Fruit fly (Drosophila melanogaster) whole organism, embryonic: ENCODE data around the gene CG3104.

Source experiments
- ATbp ChIP-seq: fragments of 200-800 bp; sonication (Bioruptor generic); optimal IDR thresholded peaks from 2 replicates; lab custom pipeline; 2017; ENCODE audit warnings: missing biosample characterization, mild to moderate bottlenecking, missing genetic modification characterization, missing genetic modification reagents
- Ada2b ChIP-seq: fragments of 200-800 bp; sonication (Bioruptor generic); IDR thresholded peaks from 2 replicates; pipeline ENCODE4 v1.3.6; 2022; ENCODE audit warnings: missing biosample characterization, missing genetic modification characterization
- Asciz ChIP-seq: fragments of 200-800 bp; sonication (Bioruptor generic); optimal IDR thresholded peaks from 2 replicates; lab custom pipeline; 2017; ENCODE audit warnings: missing biosample characterization, mild to moderate bottlenecking, missing genetic modification characterization, missing genetic modification reagents
- Atf-2 ChIP-seq: fragments of 200-800 bp; sonication (Bioruptor generic); optimal IDR thresholded peaks from 2 replicates; lab custom pipeline; 2016; ENCODE audit warnings: missing biosample characterization, missing genetic modification characterization
- CG10654 ChIP-seq: fragments of 200-800 bp; sonication (Bioruptor generic); optimal IDR thresholded peaks from 2 replicates; lab custom pipeline; 2016; ENCODE audit warnings: missing biosample characterization, missing genetic modification characterization
- CG11085 ChIP-seq: fragments of 200-800 bp; sonication (Bioruptor generic); IDR thresholded peaks from 2 replicates; pipeline ENCODE4 v1.3.6; 2022; ENCODE audit warnings: missing biosample characterization, missing genetic modification characterization
- CG12155 ChIP-seq: fragments of 200-800 bp; sonication (Bioruptor generic); optimal IDR thresholded peaks from 3 replicates; lab custom pipeline; 2016; ENCODE audit warnings: missing biosample characterization, missing genetic modification characterization
- CG12236 ChIP-seq: fragments of 200-800 bp; sonication (Bioruptor generic); optimal IDR thresholded peaks from 2 replicates; lab custom pipeline; 2016; ENCODE audit warnings: missing biosample characterization, missing genetic modification characterization
- CG13123 ChIP-seq: fragments of 200-800 bp; sonication (Bioruptor generic); optimal IDR thresholded peaks from 2 replicates; lab custom pipeline; 2016; ENCODE audit warnings: missing biosample characterization, missing genetic modification characterization
- CG15011 ChIP-seq: fragments of 200-800 bp; sonication (Bioruptor generic); optimal IDR thresholded peaks from 3 replicates; lab custom pipeline; 2018; ENCODE audit warnings: missing biosample characterization, mild to moderate bottlenecking, missing genetic modification characterization
- CG1602 ChIP-seq: fragments of 200-800 bp; sonication (Bioruptor generic); optimal IDR thresholded peaks from 3 replicates; lab custom pipeline; 2016; ENCODE audit warnings: missing biosample characterization, missing genetic modification characterization
- CG16815 ChIP-seq: fragments of 200-800 bp; sonication (Bioruptor generic); optimal IDR thresholded peaks from 3 replicates; lab custom pipeline; 2017; ENCODE audit warnings: missing biosample characterization, mild to moderate bottlenecking, missing genetic modification characterization
- CG17802 ChIP-seq: fragments of 200-800 bp; sonication (Bioruptor generic); optimal IDR thresholded peaks from 2 replicates; lab custom pipeline; 2018; ENCODE audit warnings: missing biosample characterization, mild to moderate bottlenecking, missing genetic modification characterization, moderate library complexity
- CG2129 ChIP-seq: fragments of 200-800 bp; sonication (Bioruptor generic); IDR thresholded peaks from 2 replicates; pipeline ENCODE4 v1.3.6; 2022; ENCODE audit warnings: missing biosample characterization, missing genetic modification characterization; ENCODE audit not compliant: partially characterized antibody
- CG30020 ChIP-seq: fragments of 200-800 bp; optimal IDR thresholded peaks from 2 replicates; lab custom pipeline; 2019; ENCODE audit warnings: missing biosample characterization, mild to moderate bottlenecking, missing genetic modification characterization, moderate library complexity
- CG6654 ChIP-seq: fragments of 200-800 bp; sonication (Bioruptor generic); optimal IDR thresholded peaks from 2 replicates; lab custom pipeline; 2017; ENCODE audit warnings: missing biosample characterization, mild to moderate bottlenecking, missing genetic modification characterization
- CG7963 ChIP-seq: fragments of 200-800 bp; sonication (Bioruptor generic); IDR thresholded peaks from 3 replicates; pipeline ENCODE4 v1.3.6; 2022; ENCODE audit warnings: missing biosample characterization, missing genetic modification characterization; ENCODE audit not compliant: partially characterized antibody
- CG9437 ChIP-seq: fragments of 200-800 bp; sonication (Bioruptor generic); optimal IDR thresholded peaks from 2 replicates; lab custom pipeline; 2018; ENCODE audit warnings: missing biosample characterization, mild to moderate bottlenecking, missing genetic modification characterization
- CG9727 ChIP-seq: fragments of 200-800 bp; sonication (Bioruptor generic); optimal IDR thresholded peaks from 3 replicates; lab custom pipeline; 2017; ENCODE audit warnings: missing biosample characterization, mild to moderate bottlenecking, missing genetic modification characterization
- CHES-1-like ChIP-seq: fragments of 200-800 bp; sonication (Bioruptor generic); optimal IDR thresholded peaks from 2 replicates; lab custom pipeline; 2016; ENCODE audit warnings: missing biosample characterization, missing genetic modification characterization
- CkIIα-i1 ChIP-seq: fragments of 200-800 bp; sonication (Bioruptor generic); IDR thresholded peaks from 2 replicates; pipeline ENCODE4 v1.3.6; 2022; ENCODE audit warnings: missing biosample characterization, missing genetic modification characterization
- Dfd ChIP-seq, 2 experiments: fragments of >200 bp; optimal IDR thresholded peaks; 2 replicates each; lab custom pipeline; 2017; ENCODE audit warnings: missing biosample characterization in 2 of 2, missing genetic modification characterization in 2 of 2
- Dll ChIP-seq: fragments of 200-800 bp; sonication (Bioruptor generic); IDR thresholded peaks from 4 replicates; pipeline ENCODE4 v1.3.6; 2022; ENCODE audit warnings: missing biosample characterization, missing genetic modification characterization; ENCODE audit not compliant: partially characterized antibody
- H15 ChIP-seq: fragments of 200-800 bp; sonication (Bioruptor generic); IDR thresholded peaks from 3 replicates; pipeline ENCODE4 v1.3.6; 2022; ENCODE audit warnings: missing biosample characterization, missing genetic modification characterization
- Hey ChIP-seq: fragments of 200-800 bp; sonication (Bioruptor generic); optimal IDR thresholded peaks from 3 replicates; lab custom pipeline; 2018; ENCODE audit warnings: missing biosample characterization, mild to moderate bottlenecking, missing genetic modification characterization
- Hr78 ChIP-seq, 2 experiments: fragments of 200-800 bp in 1 of 2; fragments of >200 bp in 1 of 2; sonication (Bioruptor generic) in 1 of 2; optimal IDR thresholded peaks; 2 replicates each; lab custom pipeline; 2017 to 2019; ENCODE audit warnings: missing biosample characterization in 2 of 2, missing genetic modification characterization in 2 of 2, mild to moderate bottlenecking in 1 of 2, moderate library complexity in 1 of 2
- NC2β ChIP-seq: fragments of 200-800 bp; sonication (Bioruptor generic); optimal IDR thresholded peaks from 2 replicates; lab custom pipeline; 2016; ENCODE audit warnings: missing biosample characterization, missing genetic modification characterization
- Opbp ChIP-seq: fragments of 200-800 bp; sonication (Bioruptor generic); IDR thresholded peaks from 3 replicates; pipeline ENCODE4 v1.3.6; 2022; ENCODE audit warnings: missing biosample characterization, missing genetic modification characterization; ENCODE audit not compliant: partially characterized antibody
- Rfx ChIP-seq: fragments of 200-800 bp; sonication (Bioruptor generic); IDR thresholded peaks from 2 replicates; pipeline ENCODE4 v1.3.6; 2022; ENCODE audit warnings: missing biosample characterization, missing genetic modification characterization
- Sox102F ChIP-seq: fragments of 200-800 bp; sonication (Bioruptor generic); optimal IDR thresholded peaks from 2 replicates; lab custom pipeline; 2018; ENCODE audit warnings: missing biosample characterization, mild to moderate bottlenecking, missing genetic modification characterization, moderate library complexity
- Ssrp ChIP-seq: fragments of 200-800 bp; sonication (Bioruptor generic); optimal IDR thresholded peaks from 2 replicates; lab custom pipeline; 2018; ENCODE audit warnings: missing biosample characterization, mild to moderate bottlenecking, missing genetic modification characterization, moderate library complexity
- ara ChIP-seq: fragments of 200-800 bp; sonication (Bioruptor generic); IDR thresholded peaks from 2 replicates; pipeline ENCODE4 v1.3.6; 2022; ENCODE audit warnings: missing biosample characterization, missing genetic modification characterization
- az2 ChIP-seq: fragments of 200-800 bp; sonication (Bioruptor generic); optimal IDR thresholded peaks from 3 replicates; lab custom pipeline; 2016; ENCODE audit warnings: missing biosample characterization, missing genetic modification characterization
- chn ChIP-seq: fragments of 200-800 bp; sonication (Bioruptor generic); optimal IDR thresholded peaks from 2 replicates; lab custom pipeline; 2016; ENCODE audit warnings: missing biosample characterization, missing genetic modification characterization
- danr ChIP-seq: fragments of 200-800 bp; sonication (Bioruptor generic); IDR thresholded peaks from 2 replicates; pipeline ENCODE4 v1.3.6; 2022; ENCODE audit warnings: missing biosample characterization, missing genetic modification characterization
- disco-r ChIP-seq: fragments of 200-800 bp; sonication (Bioruptor generic); optimal IDR thresholded peaks from 2 replicates; lab custom pipeline; 2016; ENCODE audit warnings: missing biosample characterization, missing genetic modification characterization
- dysf ChIP-seq: fragments of 200-800 bp; sonication (Bioruptor generic); IDR thresholded peaks from 3 replicates; pipeline ENCODE4 v1.3.6; 2022; ENCODE audit warnings: missing biosample characterization, missing genetic modification characterization
- fru ChIP-seq: fragments of >200 bp; optimal IDR thresholded peaks from 2 replicates; lab custom pipeline; 2017
- lilli ChIP-seq: fragments of 200-800 bp; sonication (Bioruptor generic); optimal IDR thresholded peaks from 3 replicates; lab custom pipeline; 2016; ENCODE audit warnings: missing biosample characterization, missing genetic modification characterization
- onecut ChIP-seq: fragments of 200-800 bp; sonication (Bioruptor generic); IDR thresholded peaks from 2 replicates; pipeline ENCODE4 v1.3.6; 2022; ENCODE audit warnings: missing biosample characterization, missing genetic modification characterization
- psq ChIP-seq: fragments of 200-800 bp; sonication (Bioruptor generic); optimal IDR thresholded peaks from 2 replicates; lab custom pipeline; 2017; ENCODE audit warnings: missing biosample characterization, missing genetic modification characterization
- stc ChIP-seq: fragments of 200-800 bp; sonication (Bioruptor generic); IDR thresholded peaks from 2 replicates; pipeline ENCODE4 v1.3.6; 2022; ENCODE audit warnings: missing biosample characterization, missing genetic modification characterization
- sug ChIP-seq: fragments of 200-800 bp; optimal IDR thresholded peaks from 2 replicates; lab custom pipeline; 2019; ENCODE audit warnings: missing biosample characterization, mild to moderate bottlenecking, missing genetic modification characterization, moderate library complexity
- tap ChIP-seq: fragments of 200-800 bp; optimal IDR thresholded peaks from 3 replicates; lab custom pipeline; 2019; ENCODE audit warnings: missing biosample characterization, mild to moderate bottlenecking, missing genetic modification characterization, moderate library complexity
- tup ChIP-seq: fragments of 200-800 bp; sonication (Bioruptor generic); optimal IDR thresholded peaks from 2 replicates; lab custom pipeline; 2016; ENCODE audit warnings: missing biosample characterization, mild to moderate bottlenecking, missing genetic modification characterization, moderate library complexity
- unpg ChIP-seq: fragments of 200-800 bp; sonication (Bioruptor generic); optimal IDR thresholded peaks from 3 replicates; lab custom pipeline; 2018; ENCODE audit warnings: missing biosample characterization, mild to moderate bottlenecking, missing genetic modification characterization, moderate library complexity
- wek ChIP-seq: fragments of 200-800 bp; sonication (Bioruptor generic); optimal IDR thresholded peaks from 3 replicates; lab custom pipeline; 2018; ENCODE audit warnings: missing biosample characterization, mild to moderate bottlenecking, missing genetic modification characterization, moderate library complexity
- zf30C ChIP-seq: fragments of 200-800 bp; sonication (Bioruptor generic); optimal IDR thresholded peaks from 3 replicates; lab custom pipeline; 2018; ENCODE audit warnings: missing biosample characterization, mild to moderate bottlenecking, missing genetic modification characterization
- zfh2 ChIP-seq: fragments of 200-800 bp; sonication (Bioruptor generic); optimal IDR thresholded peaks from 2 replicates; lab custom pipeline; 2016; ENCODE audit warnings: missing biosample characterization, missing genetic modification characterization

The CG3104 gene

DNA sequence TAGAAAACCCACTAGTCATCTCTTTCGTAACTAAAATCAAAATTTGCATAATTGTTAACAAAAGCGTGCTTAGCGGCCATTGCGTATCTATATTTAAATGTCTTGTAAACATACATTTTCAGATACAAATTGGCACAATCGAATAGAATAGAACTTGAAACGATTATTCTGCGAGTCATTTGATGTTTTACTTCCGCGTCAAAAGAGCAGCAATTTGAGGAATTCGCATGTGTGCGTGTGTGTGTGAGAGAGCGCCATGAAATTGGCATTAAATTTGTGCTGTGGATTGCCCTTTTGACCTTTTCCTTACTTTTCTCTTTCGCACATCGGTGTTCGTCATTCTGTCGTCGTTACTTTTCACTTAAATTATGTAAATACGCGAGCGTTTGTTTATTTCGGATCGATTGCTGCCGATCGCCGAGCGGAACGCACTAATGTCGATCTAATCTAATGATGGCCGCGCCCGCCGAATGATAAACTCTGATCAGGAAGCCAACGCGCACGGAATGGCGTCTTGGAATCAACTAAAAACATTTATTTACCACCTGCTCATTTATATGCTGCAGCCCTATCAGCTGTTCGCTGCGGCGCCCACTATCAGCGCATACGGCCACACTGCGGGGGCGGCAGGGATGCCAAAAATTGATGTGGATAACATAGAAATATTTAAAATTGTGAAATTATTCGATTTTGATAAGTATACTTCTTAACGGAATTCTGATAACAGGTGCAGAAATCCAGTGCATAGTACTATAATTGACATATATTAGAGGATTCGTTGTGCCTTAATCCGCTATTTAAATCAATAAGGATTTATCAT is 29.3 kb upstream of the CG3104 start (continued):
- TF ChIP-seq CkIIα-i1 (no peak), psq (GFP tag; lab: Kevin White, UChicago) (no peak), ATbp (GFP tag; lab: Kevin White, UChicago) (peak; percentile 14), Asciz (GFP tag; lab: Kevin White, UChicago) (no peak), CG17802 (tag; lab: Kevin White, UChicago) (peak; percentile 37), zf30C (GFP tag; lab: Kevin White, UChicago) (no peak), CG30020 (peak; percentile 32), danr (GFP tag; lab: Robert Waterston, UW) (no peak), zfh2 (GFP tag; lab: Kevin White, UChicago) (peak; percentile 11), Ssrp (tag; lab: Kevin White, UChicago) (no peak), Dll (GFP tag; lab: Robert Waterston, UW) (0 out of 4 replicates have a peak, but pooled peaks have one; percentile 31), az2 (no peak), Hr78 (GFP tag; optimal IDR thresholded peaks at IDR 0.05; lab: Kevin White, UChicago) (peak in 1 of 2 experiments; percentile 98), unpg (GFP tag; lab: Kevin White, UChicago) (no peak), CG12155 (no peak), CG12236 (no peak), Opbp (GFP tag; lab: Robert Waterston, UW) (peak; percentile 71), Rfx (GFP tag; lab: Robert Waterston, UW) (peak; percentile 79), CG7963 (no peak), chn (peak; percentile 13), CG11085 (GFP tag; lab: Robert Waterston, UW) (peak; percentile 48; the same call in 1 of the 2 replicates), NC2β (GFP tag; lab: Kevin White, UChicago) (no peak), Dfd (GFP tag; optimal IDR thresholded peaks at IDR 0.05; lab: Kevin White, UChicago) (no peak), onecut (GFP tag; lab: Robert Waterston, UW) (peak; percentile 58), CG13123 (no peak), CHES-1-like (GFP tag; lab: Kevin White, UChicago) (peak; percentile 78), ara (GFP tag; lab: Robert Waterston, UW) (peak; percentile 39; the same call in 1 of the 2 replicates), tap (tag; lab: Kevin White, UChicago) (no peak), Ada2b (GFP tag; lab: Robert Waterston, UW) (no peak), H15 (no peak), dysf (peak; percentile 50; the same call in 1 of the 3 replicates), CG15011 (GFP tag; lab: Kevin White, UChicago) (no peak), CG10654 (GFP tag; lab: Kevin White, UChicago) (no peak), tup (GFP tag; lab: Kevin White, UChicago) (no peak), lilli (GFP tag; lab: Kevin White, UChicago) (no peak), CG16815 (no peak), CG1602 (GFP tag; lab: Kevin White, UChicago) (no peak), CG9437 (GFP tag; lab: Kevin White, UChicago) (no peak), CG9727 (peak; percentile 39), stc (GFP tag; lab: Robert Waterston, UW) (0 out of 2 replicates have a peak, but pooled peaks have one; percentile 31), CG6654 (GFP tag; lab: Kevin White, UChicago) (no peak), wek (peak; percentile 3), Sox102F (peak; percentile 16), sug (tag; lab: Kevin White, UChicago) (peak; percentile 74), Atf-2 (GFP tag; lab: Kevin White, UChicago) (no peak), Hey (tag; lab: Kevin White, UChicago) (peak; percentile 31), disco-r (GFP tag; lab: Kevin White, UChicago) (no peak), fru (lab: Kevin White, UChicago) (no peak), CG2129 (GFP tag; lab: Robert Waterston, UW) (no peak)
